Worm (Caenorhabditis elegans): ENCODE data around the gene F54A3.2.

ce11 chrII:2295817-2296315 lies 52.4 kb downstream of the F54A3.2 start, which contains the start of gene fbxc-25:
- TF ChIP-seq him-1 (tag; optimal IDR thresholded peaks at IDR 0.05) = no peak
- TF ChIP-seq dao-5 (tag; optimal IDR thresholded peaks at IDR 0.05) = no peak
- TF ChIP-seq W03F9.2 (tag; optimal IDR thresholded peaks at IDR 0.05) = no peak

Measured in whole organism, L4/young adult.